Fruit fly (Drosophila melanogaster): ENCODE data around the gene Hsdl2.

- TF ChIP-seq CG8119 (GFP tag; IDR thresholded peaks at IDR 0.05): no peak
- no peak for TF ChIP-seq Eip75B (GFP tag; optimal IDR thresholded peaks at IDR 0.05)
- TF ChIP-seq CG8319 (GFP tag; optimal IDR thresholded peaks at IDR 0.05): no peak
- TF ChIP-seq Hr4 (GFP tag; optimal IDR thresholded peaks at IDR 0.05): no peak
- no peak for TF ChIP-seq Gug (GFP tag; IDR thresholded peaks at IDR 0.05)
- TF ChIP-seq Eip93F (GFP tag; optimal IDR thresholded peaks at IDR 0.05): no peak
- no peak for TF ChIP-seq CG6276 (GFP tag; optimal IDR thresholded peaks at IDR 0.05)
- no peak for TF ChIP-seq CG11294 (GFP tag; IDR thresholded peaks at IDR 0.05)
- no peak for TF ChIP-seq CG31627 (GFP tag; optimal IDR thresholded peaks at IDR 0.05)
- TF ChIP-seq fkh (GFP tag; optimal IDR thresholded peaks at IDR 0.05): no peak
Measured at dm6 chr3R:27662857-27663256, 14.5 kb upstream of the Hsdl2 start.
